Worm (Caenorhabditis elegans): ENCODE results near the gene nft-1.
A peak's percentile ranks its signal among the peaks of the same experiment; 100 is the strongest.

Gene nft-1

DNA sequence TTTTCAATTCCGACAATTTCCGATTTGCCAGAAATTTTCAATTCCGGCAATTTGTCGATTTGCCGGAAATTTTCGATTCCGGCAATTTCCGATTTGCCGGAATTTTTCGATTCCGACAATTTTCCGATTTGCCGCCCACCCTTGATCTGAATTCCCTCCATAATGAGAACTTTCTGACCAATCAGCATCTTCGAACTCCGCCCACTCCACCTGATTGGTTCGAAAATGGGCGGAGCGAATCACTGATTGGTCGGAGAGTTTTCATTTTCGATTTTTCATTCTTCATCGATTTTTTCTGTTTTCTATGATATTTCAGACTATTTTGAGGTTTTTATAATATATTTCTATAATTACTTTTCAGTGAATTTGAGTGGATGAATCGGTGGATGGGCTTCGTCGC lies 30.5 kb downstream of the nft-1 start:
- TF ChIP-seq nhr-12 (tag; optimal IDR thresholded peaks at IDR 0.05) (no peak), lsy-2 (tag; optimal IDR thresholded peaks at IDR 0.05) (no peak), mdl-1 (tag; optimal IDR thresholded peaks at IDR 0.05) (no peak), gmeb-1 (tag; optimal IDR thresholded peaks at IDR 0.05) (no peak), elt-3 (tag; optimal IDR thresholded peaks at IDR 0.05) (no peak), aly-2 (tag; optimal IDR thresholded peaks at IDR 0.05) (no peak), ama-1 (optimal IDR thresholded peaks at IDR 0.05) (no peak), ZK546.5 (tag; optimal IDR thresholded peaks at IDR 0.05) (no peak), lin-13 (GFP tag; optimal IDR thresholded peaks at IDR 0.05) (no peak), nhr-25 (tag; optimal IDR thresholded peaks at IDR 0.05) (no peak)

DNA sequence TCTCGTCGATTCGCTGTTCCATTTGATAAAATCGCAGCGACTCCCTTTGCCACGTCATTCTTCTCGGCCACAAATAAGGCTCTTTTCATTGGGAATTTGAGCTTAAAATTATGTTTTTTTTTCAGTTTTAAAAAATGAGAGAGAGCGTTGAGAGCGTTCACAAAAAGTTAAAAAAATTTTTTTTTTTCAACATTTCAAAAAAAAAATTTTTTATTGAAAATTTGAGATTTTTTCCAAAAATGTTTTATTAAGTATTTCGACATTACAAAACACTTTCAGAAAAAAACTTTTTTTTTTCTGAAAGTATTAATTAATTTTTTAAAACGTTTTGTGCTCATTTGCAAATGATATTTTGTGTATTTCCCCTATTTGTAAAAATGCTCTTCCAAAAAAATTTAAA lies 36.4 kb downstream of the nft-1 start, which contains the start of gene top-3:
TSS of gene top-3 (minus strand) at position 101 of the 400 bp plus-strand sequence.
- TF ChIP-seq mab-5 (tag; optimal IDR thresholded peaks at IDR 0.05) (no peak), lin-39 (tag; optimal IDR thresholded peaks at IDR 0.05) (no peak), blmp-1 (tag; optimal IDR thresholded peaks at IDR 0.05; ENCODE audit: insufficient read depth) (no peak), gmeb-1 (tag; optimal IDR thresholded peaks at IDR 0.05) (no peak), snpc-4 (tag; optimal IDR thresholded peaks at IDR 0.05) (no peak), nhr-25 (tag; optimal IDR thresholded peaks at IDR 0.05) (no peak), F13H6.1 (tag; optimal IDR thresholded peaks at IDR 0.05) (no peak), aly-2 (tag; optimal IDR thresholded peaks at IDR 0.05) (no peak), Y55F3AM.14 (GFP tag; optimal IDR thresholded peaks at IDR 0.05) (no peak), ZK546.5 (tag; optimal IDR thresholded peaks at IDR 0.05) (no peak), peb-1 (tag; optimal IDR thresholded peaks at IDR 0.05) (no peak), nhr-21 (tag; optimal IDR thresholded peaks at IDR 0.05) (no peak), crh-2 (tag; optimal IDR thresholded peaks at IDR 0.05) (no peak), mbf-1 (tag; optimal IDR thresholded peaks at IDR 0.05) (no peak)

DNA sequence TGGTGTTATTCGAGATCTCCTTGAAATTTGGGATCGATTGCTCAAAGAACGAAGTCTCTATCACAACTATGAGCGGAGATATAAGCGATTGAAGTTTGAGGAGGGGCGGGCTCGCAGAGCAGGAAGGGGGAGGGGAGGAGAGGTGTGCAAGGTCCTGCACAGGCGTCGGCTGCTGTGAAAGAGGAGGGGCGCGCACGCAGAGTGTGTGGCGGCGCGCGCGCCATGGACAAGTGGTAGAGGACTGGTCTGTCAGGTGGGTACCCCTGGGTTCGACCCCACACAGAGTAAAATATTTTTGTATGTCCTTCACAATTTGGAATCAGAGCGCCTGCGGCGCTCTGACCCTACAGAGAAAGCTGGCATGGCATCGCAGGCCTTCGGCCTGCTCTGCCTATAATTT lies 43.4 kb downstream of the nft-1 start:
- peak; percentile 11 for TF ChIP-seq lin-13 (GFP tag; optimal IDR thresholded peaks at IDR 0.05)

DNA sequence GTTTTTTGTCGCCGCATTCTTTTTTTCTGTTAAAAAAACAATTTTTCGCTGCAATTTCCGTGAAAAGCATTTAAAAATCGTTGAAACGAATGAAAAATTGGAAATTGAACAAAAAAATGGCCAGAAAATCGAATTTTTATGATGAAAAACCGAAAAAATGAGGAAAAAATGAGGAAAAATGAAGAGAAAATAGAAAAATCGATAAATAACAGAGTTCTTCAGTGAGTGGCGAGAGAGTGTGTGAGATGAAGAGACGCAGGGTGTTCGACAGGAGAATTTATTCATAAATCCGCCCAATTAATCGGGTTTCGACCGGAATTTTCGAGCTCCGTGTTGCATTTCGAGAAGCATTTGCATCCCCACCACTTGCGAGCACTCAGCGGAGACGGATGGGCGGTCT lies 47.7 kb downstream of the nft-1 start, which contains the start of gene Y56A3A.28:
TSS of gene Y56A3A.28 (minus strand) at position 33 of the 400 bp plus-strand sequence.
- TF ChIP-seq unc-55 (GFP tag; optimal IDR thresholded peaks at IDR 0.05) (peak; percentile 6), ztf-4 (tag; optimal IDR thresholded peaks at IDR 0.05) (no peak)

DNA sequence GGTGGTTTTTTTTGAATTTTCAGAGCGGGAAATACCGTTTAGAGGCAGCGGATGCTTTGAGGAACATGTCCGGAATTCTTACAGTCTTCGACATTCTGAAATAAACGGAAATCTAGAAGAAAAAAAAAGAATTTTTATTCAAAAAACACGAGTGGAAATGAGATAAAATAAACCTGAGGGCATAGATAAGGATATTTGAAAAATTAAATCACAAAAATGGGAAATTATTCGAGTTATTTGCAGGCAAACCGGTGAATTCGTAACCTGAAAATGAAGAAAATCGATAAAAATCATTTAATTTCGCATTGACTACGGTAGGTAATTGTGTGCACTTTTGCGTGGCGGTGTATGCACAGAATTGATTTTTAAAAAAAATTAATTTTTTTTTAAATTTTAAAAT lies 50.3 kb downstream of the nft-1 start, which contains the start of gene ung-1:
TSS of gene ung-1 (minus strand) at position 101 of the 400 bp plus-strand sequence.
- TF ChIP-seq crh-2 (tag; optimal IDR thresholded peaks at IDR 0.05) (no peak), egl-27 (tag; optimal IDR thresholded peaks at IDR 0.05) (no peak), elt-3 (tag; optimal IDR thresholded peaks at IDR 0.05) (no peak), nhr-6 (tag; optimal IDR thresholded peaks at IDR 0.05) (no peak), dmd-4 (tag; optimal IDR thresholded peaks at IDR 0.05) (no peak), mdl-1 (tag; optimal IDR thresholded peaks at IDR 0.05) (no peak), sma-9 (GFP tag; optimal IDR thresholded peaks at IDR 0.05) (no peak), sma-9 (tag; optimal IDR thresholded peaks at IDR 0.05) (no peak), nhr-23 (tag; optimal IDR thresholded peaks at IDR 0.05) (no peak), unc-39 (tag; optimal IDR thresholded peaks at IDR 0.05) (no peak), nhr-11 (tag; optimal IDR thresholded peaks at IDR 0.05) (no peak), lin-13 (GFP tag; optimal IDR thresholded peaks at IDR 0.05) (no peak), sem-4 (tag; optimal IDR thresholded peaks at IDR 0.05) (no peak), nhr-77 (tag; optimal IDR thresholded peaks at IDR 0.05) (no peak), ceh-82 (tag; optimal IDR thresholded peaks at IDR 0.05) (no peak), blmp-1 (tag; optimal IDR thresholded peaks at IDR 0.05; ENCODE audit: insufficient read depth) (no peak), Y55F3AM.14 (GFP tag; optimal IDR thresholded peaks at IDR 0.05) (no peak), ztf-11 (tag; optimal IDR thresholded peaks at IDR 0.05) (no peak), unc-62 (GFP tag; optimal IDR thresholded peaks at IDR 0.05) (no peak), ama-1 (optimal IDR thresholded peaks at IDR 0.05) (no peak)
